Worm (Caenorhabditis elegans): ENCODE results near the gene H06A10.1.

DNA sequence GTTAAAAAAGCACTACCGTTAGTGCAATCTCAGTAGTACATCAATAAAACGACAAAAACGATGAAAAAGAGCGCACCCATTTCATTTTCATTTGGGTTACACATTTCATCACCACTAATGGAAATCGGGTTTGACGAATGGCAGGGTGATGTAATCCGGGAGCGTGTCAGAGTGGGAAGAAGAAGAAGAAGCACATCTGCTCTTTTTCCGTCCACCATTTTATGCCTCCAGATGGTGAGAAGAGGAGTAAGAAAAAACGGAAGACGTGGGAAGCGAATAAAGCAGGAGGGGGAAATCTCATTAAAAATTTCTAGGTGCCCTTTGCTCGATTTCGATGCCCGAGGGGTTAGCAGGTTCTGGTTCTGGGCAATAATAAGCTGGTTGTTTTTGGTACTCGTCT is 1.3 kb upstream of the H06A10.1 start:
- TF ChIP-seq dao-5 (tag; optimal IDR thresholded peaks at IDR 0.05) = no peak
- TF ChIP-seq W03F9.2 (tag; optimal IDR thresholded peaks at IDR 0.05) = no peak
- TF ChIP-seq him-1 (tag; optimal IDR thresholded peaks at IDR 0.05) = no peak
